Worm (Caenorhabditis elegans) whole organism, L3 larva: ENCODE results near the gene F56F10.2.

Experiments used
- R02D3.7 ChIP-seq: fragments of 150-350 bp; optimal IDR thresholded peaks from 2 replicates; lab custom pipeline; 2014; ENCODE audit warnings: missing biosample characterization, missing genetic modification characterization
- aly-2 ChIP-seq: fragments of 150-350 bp; optimal IDR thresholded peaks from 2 replicates; lab custom pipeline; 2014; ENCODE audit warnings: missing biosample characterization, missing genetic modification characterization
- ceh-28 ChIP-seq: fragments of 150-350 bp; optimal IDR thresholded peaks from 2 replicates; lab custom pipeline; 2014; ENCODE audit warnings: missing biosample characterization, missing genetic modification reagents, missing genetic modification characterization
- ceh-82 ChIP-seq: fragments of 150-350 bp; optimal IDR thresholded peaks from 2 replicates; lab custom pipeline; 2014; ENCODE audit warnings: missing biosample characterization, missing genetic modification characterization
- egl-5 ChIP-seq: fragments of 150-350 bp; optimal IDR thresholded peaks from 2 replicates; lab custom pipeline; 2017; ENCODE audit warnings: missing biosample characterization, missing genetic modification reagents, missing genetic modification characterization, inconsistent platforms
- elt-1 ChIP-seq: fragments of 150-350 bp; optimal IDR thresholded peaks from 2 replicates; lab custom pipeline; 2014; ENCODE audit warnings: missing biosample characterization, missing genetic modification characterization
- elt-2 ChIP-seq: sonication (generic microtip); optimal IDR thresholded peaks from 2 replicates; lab custom pipeline; 2016; ENCODE audit warnings: missing genetic modification reagents, mild to moderate bottlenecking, missing genetic modification characterization, missing compliant biosample characterization
- elt-3 ChIP-seq, 3 experiments: fragments of 150-350 bp in 1 of 3; sonication (generic microtip) in 2 of 3; optimal IDR thresholded peaks; 2 replicates in 2 of 3; 4 replicates in 1 of 3; lab custom pipeline; 2014 to 2017; ENCODE audit warnings: missing biosample characterization in 3 of 3, missing genetic modification characterization in 3 of 3
- eor-1 ChIP-seq, 2 experiments: fragments of 150-350 bp; optimal IDR thresholded peaks; 2 replicates each; lab custom pipeline; 2014 to 2018; ENCODE audit warnings: missing biosample characterization in 2 of 2, missing genetic modification characterization in 2 of 2
- fkh-2 ChIP-seq: fragments of 150-350 bp; optimal IDR thresholded peaks from 2 replicates; lab custom pipeline; 2014; ENCODE audit warnings: missing biosample characterization, missing genetic modification reagents, missing genetic modification characterization
- hmg-11 ChIP-seq: sonication (generic microtip); optimal IDR thresholded peaks from 2 replicates; lab custom pipeline; 2016; ENCODE audit warnings: missing genetic modification characterization, missing compliant biosample characterization
- jun-1 ChIP-seq: fragments of 150-350 bp; optimal IDR thresholded peaks from 2 replicates; lab custom pipeline; 2014; ENCODE audit warnings: missing biosample characterization, missing genetic modification reagents, missing genetic modification characterization
- lin-15B ChIP-seq: fragments of 150-350 bp; optimal IDR thresholded peaks from 2 replicates; lab custom pipeline; 2014; ENCODE audit warnings: missing biosample characterization, missing genetic modification characterization
- lin-39 ChIP-seq: fragments of 150-350 bp; optimal IDR thresholded peaks from 2 replicates; lab custom pipeline; 2018; ENCODE audit warnings: missing biosample characterization, missing genetic modification reagents, missing genetic modification characterization
- mdl-1 ChIP-seq: fragments of 150-350 bp; optimal IDR thresholded peaks from 2 replicates; lab custom pipeline; 2014; ENCODE audit warnings: missing biosample characterization, missing genetic modification characterization
- mml-1 ChIP-seq: fragments of 150-350 bp; sonication (generic microtip); optimal IDR thresholded peaks from 3 replicates; lab custom pipeline; 2014; ENCODE audit warnings: missing biosample characterization, missing genetic modification characterization
- nfya-1 ChIP-seq: sonication (generic microtip); optimal IDR thresholded peaks from 2 replicates; lab custom pipeline; 2017; ENCODE audit warnings: missing genetic modification characterization, mild to moderate bottlenecking, missing compliant biosample characterization, antibody characterized with exemption, moderate library complexity; ENCODE audit not compliant: insufficient read depth
- nhr-12 ChIP-seq: fragments of 150-350 bp; optimal IDR thresholded peaks from 2 replicates; lab custom pipeline; 2014; ENCODE audit warnings: missing biosample characterization, missing genetic modification characterization
- nhr-237 ChIP-seq: fragments of 150-350 bp; optimal IDR thresholded peaks from 2 replicates; lab custom pipeline; 2014; ENCODE audit warnings: missing biosample characterization, missing genetic modification characterization
- nhr-28 ChIP-seq: fragments of 150-350 bp; optimal IDR thresholded peaks from 2 replicates; lab custom pipeline; 2014; ENCODE audit warnings: missing biosample characterization, missing genetic modification characterization
- nhr-43 ChIP-seq: sonication (generic microtip); optimal IDR thresholded peaks from 2 replicates; lab custom pipeline; 2016; ENCODE audit warnings: mild to moderate bottlenecking, missing genetic modification characterization, missing compliant biosample characterization; ENCODE audit not compliant: poor library complexity, severe bottlenecking
- nhr-67 ChIP-seq: fragments of 150-350 bp; optimal IDR thresholded peaks from 2 replicates; lab custom pipeline; 2014; ENCODE audit warnings: missing biosample characterization, missing genetic modification characterization
- nhr-76 ChIP-seq: fragments of 150-350 bp; sonication (generic microtip); optimal IDR thresholded peaks from 5 replicates; lab custom pipeline; 2014; ENCODE audit warnings: missing biosample characterization, missing genetic modification characterization
- nhr-77 ChIP-seq: fragments of 150-350 bp; optimal IDR thresholded peaks from 2 replicates; lab custom pipeline; 2014; ENCODE audit warnings: missing biosample characterization, missing genetic modification characterization
- pha-4 ChIP-seq: fragments of 150-350 bp; optimal IDR thresholded peaks from 2 replicates; lab custom pipeline; 2014; ENCODE audit warnings: missing biosample characterization, missing genetic modification reagents, missing genetic modification characterization
- pqm-1 ChIP-seq: fragments of 150-350 bp; optimal IDR thresholded peaks from 2 replicates; lab custom pipeline; 2017; ENCODE audit warnings: missing biosample characterization, missing genetic modification characterization, inconsistent platforms
- skn-1 ChIP-seq: fragments of 150-350 bp; optimal IDR thresholded peaks from 2 replicates; lab custom pipeline; 2014; ENCODE audit warnings: missing biosample characterization, missing genetic modification characterization
- snpc-4 ChIP-seq: fragments of 150-350 bp; optimal IDR thresholded peaks from 2 replicates; lab custom pipeline; 2014; ENCODE audit warnings: missing biosample characterization, missing genetic modification characterization
- tbx-2 ChIP-seq: sonication (generic microtip); optimal IDR thresholded peaks from 2 replicates; lab custom pipeline; 2016; ENCODE audit warnings: mild to moderate bottlenecking, missing genetic modification characterization, missing compliant biosample characterization
- unc-39 ChIP-seq: sonication (generic microtip); optimal IDR thresholded peaks from 4 replicates; lab custom pipeline; 2017; ENCODE audit warnings: missing biosample characterization, missing genetic modification characterization
- zag-1 ChIP-seq: fragments of 150-350 bp; optimal IDR thresholded peaks from 2 replicates; lab custom pipeline; 2014; ENCODE audit warnings: missing biosample characterization, missing genetic modification characterization
- ztf-11 ChIP-seq: fragments of 150-350 bp; optimal IDR thresholded peaks from 2 replicates; lab custom pipeline; 2014; ENCODE audit warnings: missing biosample characterization, missing genetic modification characterization

The F56F10.2 gene

ce11 chrX:859401-859800 lies at the start of gene F56F10.2:
F56F10.2 (plus strand) TSS chrX:859615.
- TF ChIP-seq lin-15B (tag; lab: Kevin White, UChicago) (no peak), lin-39 (tag; lab: Kevin White, UChicago) (peak; percentile 65), nfya-1 (peak; percentile 51), nhr-67 (no peak), skn-1 (tag; lab: Kevin White, UChicago) (no peak), elt-1 (tag; lab: Kevin White, UChicago) (peak; percentile 14), nhr-77 (tag; lab: Kevin White, UChicago) (no peak), hmg-11 (tag; lab: Kevin White, UChicago) (peak; percentile 30), ztf-11 (no peak), jun-1 (tag; lab: Kevin White, UChicago) (no peak), pqm-1 (tag; lab: Kevin White, UChicago) (no peak), nhr-76 (tag; lab: Kevin White, UChicago) (no peak)

- TF ChIP-seq elt-3 (tag; optimal IDR thresholded peaks at IDR 0.05; lab: Kevin White, UChicago) (no peak), nhr-76 (tag; lab: Kevin White, UChicago) (no peak)
- TF ChIP-seq, all 47 proteins: peak for 0
Observed at ce11 chrX:810694-811093, 48.7 kb upstream of the F56F10.2 start, which contains the start of gene F25E2.2. F25E2.2 (minus strand) TSS chrX:810794.

ce11 chrX:812264-812663 lies 47.2 kb upstream of the F56F10.2 start:
- TF ChIP-seq lin-39 (tag; lab: Kevin White, UChicago) (no peak), hmg-11 (tag; lab: Kevin White, UChicago) (no peak)

- TF ChIP-seq lin-15B (tag; lab: Kevin White, UChicago) (no peak), nhr-67 (no peak), ceh-28 (tag; lab: Kevin White, UChicago) (no peak), nhr-77 (tag; lab: Kevin White, UChicago) (no peak), nhr-28 (no peak), nhr-43 (tag; lab: Kevin White, UChicago) (no peak), elt-3 (tag; optimal IDR thresholded peaks at IDR 0.05; lab: Kevin White, UChicago) (no peak), nhr-76 (tag; lab: Kevin White, UChicago) (no peak), snpc-4 (tag; lab: Kevin White, UChicago) (no peak), egl-5 (no peak)
Observed at ce11 chrX:813063-813462, 46.4 kb upstream of the F56F10.2 start, which contains the start of gene F25E2.3. F25E2.3 (minus strand) TSS chrX:813163.

- no peak for TF ChIP-seq zag-1 (tag; lab: Kevin White, UChicago)
- TF ChIP-seq pqm-1 (tag; lab: Kevin White, UChicago) = peak; percentile 74
- TF ChIP-seq unc-39 (tag; lab: Kevin White, UChicago) = no peak
- peak; percentile 8 for TF ChIP-seq pha-4 (tag; lab: Kevin White, UChicago)
- TF ChIP-seq elt-2 = peak; percentile 87
Observed at ce11 chrX:815929-816328, 43.5 kb upstream of the F56F10.2 start, which contains the start of gene ifd-2. ifd-2 (minus strand) TSS chrX:815929.

ce11 chrX:817984-818383 lies 41.4 kb upstream of the F56F10.2 start:
- TF ChIP-seq nhr-28 (no peak), aly-2 (tag; lab: Kevin White, UChicago) (no peak), elt-1 (tag; lab: Kevin White, UChicago) (no peak), tbx-2 (tag; lab: Kevin White, UChicago) (no peak), eor-1 (tag; optimal IDR thresholded peaks at IDR 0.05; lab: Kevin White, UChicago) (no peak)
- TF ChIP-seq, all 47 proteins: peak for 0

ce11 chrX:823736-824135 lies 35.7 kb upstream of the F56F10.2 start:
- TF ChIP-seq skn-1 (tag; lab: Kevin White, UChicago) (no peak), elt-2 (peak; percentile 87), eor-1 (tag; optimal IDR thresholded peaks at IDR 0.05; lab: Kevin White, UChicago) (no peak), pqm-1 (tag; lab: Kevin White, UChicago) (peak; percentile 86), snpc-4 (tag; lab: Kevin White, UChicago) (no peak), mml-1 (no peak), R02D3.7 (tag; lab: Kevin White, UChicago) (no peak), nhr-237 (tag; lab: Kevin White, UChicago) (no peak), pha-4 (tag; lab: Kevin White, UChicago) (peak; percentile 53), unc-39 (tag; lab: Kevin White, UChicago) (no peak), fkh-2 (tag; lab: Kevin White, UChicago) (no peak), ceh-82 (tag; lab: Kevin White, UChicago) (no peak), nhr-76 (tag; lab: Kevin White, UChicago) (no peak), nhr-12 (no peak), mdl-1 (tag; lab: Kevin White, UChicago) (no peak), jun-1 (tag; lab: Kevin White, UChicago) (peak; percentile 6)
